Worm (Caenorhabditis elegans) whole organism, early embryonic: ENCODE measurements around the gene moc-1.

Source experiments
- F13C5.2 ChIP-seq: sonication (generic microtip); optimal IDR thresholded peaks from 2 replicates; lab custom pipeline; 2017; ENCODE audit warnings: mild to moderate bottlenecking, missing genetic modification characterization, inconsistent platforms, missing compliant biosample characterization
- ama-1 ChIP-seq: fragments of 150-350 bp; optimal IDR thresholded peaks from 2 replicates; lab custom pipeline; 2014
- ceh-13 ChIP-seq: fragments of 200-800 bp; sonication (Bioruptor generic); optimal IDR thresholded peaks from 2 replicates; lab custom pipeline; 2018; ENCODE audit warnings: mild to moderate bottlenecking, missing genetic modification characterization, missing compliant biosample characterization
- ets-7 ChIP-seq: sonication (generic microtip); optimal IDR thresholded peaks from 2 replicates; lab custom pipeline; 2016; ENCODE audit warnings: missing genotype, missing genetic modification characterization, missing compliant biosample characterization
- flt-1 ChIP-seq: fragments of 200-800 bp; sonication (Bioruptor generic); IDR thresholded peaks from 2 replicates; pipeline ENCODE4 v1.3.6; 2022; ENCODE audit warnings: missing genetic modification characterization, missing compliant biosample characterization
- hmbx-1 ChIP-seq: sonication (generic microtip); optimal IDR thresholded peaks from 2 replicates; lab custom pipeline; 2016; ENCODE audit warnings: mild to moderate bottlenecking, missing genetic modification characterization, missing compliant biosample characterization
- hmg-4 ChIP-seq: fragments of 200-800 bp; sonication (Bioruptor generic); optimal IDR thresholded peaks from 2 replicates; lab custom pipeline; 2018; ENCODE audit warnings: mild to moderate bottlenecking, missing genetic modification characterization, missing compliant biosample characterization
- hnd-1 ChIP-seq: sonication (generic microtip); optimal IDR thresholded peaks from 2 replicates; lab custom pipeline; 2016; ENCODE audit warnings: missing genetic modification characterization, missing compliant biosample characterization
- scrt-1 ChIP-seq: fragments of 200-800 bp; sonication (Bioruptor generic); IDR thresholded peaks from 2 replicates; pipeline ENCODE4 v1.3.6; 2022; ENCODE audit warnings: missing genetic modification characterization, missing compliant biosample characterization
- tbx-37 ChIP-seq: fragments of 200-800 bp; sonication (Bioruptor generic); conservative IDR thresholded peaks from 2 replicates; pipeline ENCODE4 v1.3.6; 2022; ENCODE audit warnings: missing genetic modification reagents, missing genetic modification characterization, missing compliant biosample characterization
- tra-4 ChIP-seq: sonication (generic microtip); optimal IDR thresholded peaks from 2 replicates; lab custom pipeline; 2017; ENCODE audit warnings: missing genetic modification characterization, missing compliant biosample characterization

DNA sequence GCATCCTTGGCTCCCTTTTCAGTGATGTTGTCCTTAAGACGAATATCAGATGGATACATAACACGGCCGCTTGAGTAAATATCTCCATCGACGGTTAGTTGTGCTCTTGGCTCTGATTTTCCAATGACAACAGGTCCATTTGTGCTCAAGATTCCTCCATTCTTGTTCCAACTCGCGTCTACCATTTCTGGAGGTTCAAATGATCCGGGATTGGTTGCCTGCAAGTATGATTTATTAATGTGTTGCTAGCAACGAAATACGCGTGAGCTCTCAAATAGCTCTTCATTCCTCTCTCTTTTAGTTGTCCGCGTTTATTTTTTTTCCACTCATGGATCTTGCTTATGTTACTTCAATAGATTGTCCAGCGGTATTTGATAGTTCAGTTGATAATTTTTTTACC is 45.3 kb upstream of the moc-1 start, which contains the start of gene arrd-28:
- TF ChIP-seq ceh-13 (GFP tag; lab: Kevin White, UChicago) (no peak), ama-1 (lab: Kevin White, UChicago) (no peak), F13C5.2 (no peak), tra-4 (tag; lab: Kevin White, UChicago) (no peak), tbx-37 (GFP tag; lab: Robert Waterston, UW) (no peak), flt-1 (GFP tag; lab: Robert Waterston, UW) (no peak), scrt-1 (no peak), hmg-4 (GFP tag; lab: Kevin White, UChicago) (no peak), hnd-1 (tag; lab: Kevin White, UChicago) (no peak), ets-7 (tag; lab: Kevin White, UChicago) (no peak), hmbx-1 (tag; lab: Kevin White, UChicago) (no peak)
